Worm (Caenorhabditis elegans) whole organism, midembryonic: ENCODE results near the gene fbxa-69.
"Not testable (repeated sequence)": the region's sequence is repeated elsewhere in the genome, so short reads cannot be mapped to it uniquely, and the experiment has no call there.

Experiments used
- T22C8.4 ChIP-seq: fragments of 200-800 bp; sonication (Bioruptor generic); IDR thresholded peaks from 2 replicates; pipeline ENCODE4 v1.3.6; 2022; ENCODE audit warnings: missing genetic modification characterization, missing compliant biosample characterization
- cog-1 ChIP-seq: sonication (generic microtip); optimal IDR thresholded peaks from 2 replicates; lab custom pipeline; 2016; ENCODE audit warnings: missing genetic modification characterization, missing compliant biosample characterization
- flt-1 ChIP-seq: fragments of 200-800 bp; sonication (Bioruptor generic); IDR thresholded peaks from 2 replicates; pipeline ENCODE4 v1.3.6; 2022; ENCODE audit warnings: missing genetic modification characterization, missing compliant biosample characterization
- klf-2 ChIP-seq: fragments of 200-800 bp; sonication (Bioruptor generic); conservative IDR thresholded peaks from 2 replicates; pipeline ENCODE4 v1.3.6; 2022; ENCODE audit warnings: missing genetic modification reagents, missing genetic modification characterization, missing compliant biosample characterization
- med-1 ChIP-seq: sonication (generic microtip); optimal IDR thresholded peaks from 2 replicates; lab custom pipeline; 2017; ENCODE audit warnings: missing genetic modification characterization, mild to moderate bottlenecking, missing compliant biosample characterization, antibody characterized with exemption, missing genetic modification reagents; ENCODE audit not compliant: insufficient read depth
- ref-1 ChIP-seq: fragments of 200-800 bp; sonication (Bioruptor generic); conservative IDR thresholded peaks from 2 replicates; pipeline ENCODE4 v1.3.6; 2022; ENCODE audit warnings: missing genetic modification reagents, missing genetic modification characterization, missing compliant biosample characterization
- tab-1 ChIP-seq: fragments of 200-800 bp; sonication (Bioruptor generic); IDR thresholded peaks from 2 replicates; pipeline ENCODE4 v1.3.6; 2022; ENCODE audit warnings: missing genetic modification characterization, missing compliant biosample characterization
- ztf-23 ChIP-seq: fragments of 200-800 bp; sonication (Bioruptor generic); IDR thresholded peaks from 2 replicates; pipeline ENCODE4 v1.3.6; 2022; ENCODE audit warnings: missing genetic modification reagents, missing genetic modification characterization, missing compliant biosample characterization
- ztf-29 ChIP-seq: fragments of 200-800 bp; sonication (Bioruptor generic); IDR thresholded peaks from 2 replicates; pipeline ENCODE4 v1.3.6; 2022; ENCODE audit warnings: missing genetic modification reagents, missing genetic modification characterization, missing compliant biosample characterization

Gene fbxa-69

DNA sequence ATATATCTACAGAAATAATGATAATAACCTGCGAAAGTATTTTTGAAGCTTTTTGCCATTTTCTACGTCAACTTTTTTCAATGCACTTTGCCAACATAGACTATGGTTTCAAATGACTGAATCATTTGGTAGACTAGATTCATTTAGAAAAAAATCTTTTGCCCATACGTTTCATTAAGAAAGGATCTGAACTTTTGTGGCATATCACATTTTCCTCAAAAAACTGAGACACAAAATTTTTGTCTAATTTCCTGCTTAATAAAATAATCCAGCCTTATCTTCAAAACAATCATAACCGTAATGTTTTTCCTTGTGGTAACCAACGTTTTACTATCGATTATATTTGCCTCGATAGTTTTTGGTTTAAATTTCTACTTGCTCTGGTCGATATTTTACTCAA, 10.3 kb upstream of the fbxa-69 start, which contains the start of gene srbc-51:
srbc-51 (plus strand) TSS at position 301 of the 400 bp plus-strand sequence.
- TF ChIP-seq cog-1 (tag; lab: Kevin White, UChicago) (no peak), ztf-23 (GFP tag; lab: Robert Waterston, UW) (no peak), klf-2 (GFP tag; lab: Robert Waterston, UW) (no peak), ref-1 (GFP tag; lab: Robert Waterston, UW) (no peak), tab-1 (GFP tag; lab: Robert Waterston, UW) (no peak)

DNA sequence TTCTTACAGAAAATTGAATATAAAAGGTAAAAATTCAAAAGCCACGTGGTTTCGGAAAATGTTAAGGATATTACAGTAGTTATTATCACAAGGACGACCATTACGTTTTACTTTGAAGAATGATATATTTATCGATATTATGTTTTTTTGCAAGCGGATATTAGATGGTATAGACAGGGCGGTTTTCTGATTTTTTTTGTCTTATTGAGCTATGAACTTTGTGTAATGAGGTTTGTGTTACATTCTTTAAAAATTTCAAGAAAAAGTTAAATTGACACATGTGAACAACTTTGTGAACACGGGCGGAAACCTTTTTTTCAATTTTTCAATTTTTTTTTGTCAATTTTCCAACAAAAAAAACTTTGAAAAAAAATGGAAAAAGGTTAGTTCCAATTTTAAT, 9.1 kb upstream of the fbxa-69 start, which contains the start of gene srbc-50:
srbc-50 (minus strand) TSS at position 101 of the 400 bp plus-strand sequence.
- TF ChIP-seq flt-1 (GFP tag; lab: Robert Waterston, UW): no peak
- no peak for TF ChIP-seq cog-1 (tag; lab: Kevin White, UChicago)
- no peak for TF ChIP-seq ref-1 (GFP tag; lab: Robert Waterston, UW)
- no peak for TF ChIP-seq klf-2 (GFP tag; lab: Robert Waterston, UW)

DNA sequence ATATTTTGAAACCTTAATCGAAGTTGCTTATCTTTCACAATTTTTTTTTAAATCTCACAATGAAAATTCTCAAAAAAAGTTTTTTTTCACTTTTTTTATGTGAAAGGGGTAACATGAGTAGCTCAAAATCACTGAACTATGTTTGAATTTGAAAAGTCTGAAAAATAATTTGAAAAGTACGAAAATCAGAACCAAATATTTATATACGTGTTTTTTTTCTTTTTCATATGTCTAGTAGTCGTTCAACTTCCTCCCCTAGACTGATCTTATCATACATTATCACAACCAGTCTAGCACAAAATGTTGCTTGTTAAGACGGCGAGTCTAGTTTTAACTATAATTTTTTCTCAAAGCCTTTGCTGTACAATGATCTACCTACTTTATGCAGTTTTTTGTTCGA, 5.6 kb upstream of the fbxa-69 start, which contains the start of gene srbc-49:
srbc-49 (plus strand) TSS at position 301 of the 400 bp plus-strand sequence.
- TF ChIP-seq tab-1 (GFP tag; lab: Robert Waterston, UW) (no peak), ztf-29 (GFP tag; lab: Robert Waterston, UW) (no peak), med-1 (GFP tag; lab: Kevin White, UChicago) (no peak), cog-1 (tag; lab: Kevin White, UChicago) (no peak), ref-1 (GFP tag; lab: Robert Waterston, UW) (no peak), flt-1 (GFP tag; lab: Robert Waterston, UW) (no peak), T22C8.4 (GFP tag; lab: Robert Waterston, UW) (no peak), ztf-23 (GFP tag; lab: Robert Waterston, UW) (no peak), klf-2 (GFP tag; lab: Robert Waterston, UW) (no peak)

- no peak for TF ChIP-seq med-1 (GFP tag; lab: Kevin White, UChicago)
- TF ChIP-seq flt-1 (GFP tag; lab: Robert Waterston, UW): no peak
- no peak for TF ChIP-seq ztf-29 (GFP tag; lab: Robert Waterston, UW)
These were observed 4.2 kb upstream of the fbxa-69 start, which contains the start of gene srbc-48 for ce11 chrV:15819983-15820382. srbc-48 (plus strand) TSS chrV:15820283.

ce11 chrV:15817746-15818145, 2.0 kb upstream of the fbxa-69 start, which contains the start of gene abf-3:
abf-3 (minus strand) TSS chrV:15817846.
- no peak for TF ChIP-seq klf-2 (GFP tag; lab: Robert Waterston, UW)
- TF ChIP-seq flt-1 (GFP tag; lab: Robert Waterston, UW): no peak
- TF ChIP-seq ztf-23 (GFP tag; lab: Robert Waterston, UW): no peak
- TF ChIP-seq med-1 (GFP tag; lab: Kevin White, UChicago): no peak
- no peak for TF ChIP-seq T22C8.4 (GFP tag; lab: Robert Waterston, UW)
- TF ChIP-seq tab-1 (GFP tag; lab: Robert Waterston, UW): no peak
- TF ChIP-seq ztf-29 (GFP tag; lab: Robert Waterston, UW): no peak
- no peak for TF ChIP-seq cog-1 (tag; lab: Kevin White, UChicago)
- no peak for TF ChIP-seq ref-1 (GFP tag; lab: Robert Waterston, UW)

- TF ChIP-seq cog-1 (tag; lab: Kevin White, UChicago); flt-1 (GFP tag; lab: Robert Waterston, UW); ztf-29 (GFP tag; lab: Robert Waterston, UW): not testable (repeated sequence)
These were observed 3.8 kb downstream of the fbxa-69 start, which contains the start of gene nhr-282 for ce11 chrV:15811982-15812381. nhr-282 (plus strand) TSS chrV:15812282.

DNA sequence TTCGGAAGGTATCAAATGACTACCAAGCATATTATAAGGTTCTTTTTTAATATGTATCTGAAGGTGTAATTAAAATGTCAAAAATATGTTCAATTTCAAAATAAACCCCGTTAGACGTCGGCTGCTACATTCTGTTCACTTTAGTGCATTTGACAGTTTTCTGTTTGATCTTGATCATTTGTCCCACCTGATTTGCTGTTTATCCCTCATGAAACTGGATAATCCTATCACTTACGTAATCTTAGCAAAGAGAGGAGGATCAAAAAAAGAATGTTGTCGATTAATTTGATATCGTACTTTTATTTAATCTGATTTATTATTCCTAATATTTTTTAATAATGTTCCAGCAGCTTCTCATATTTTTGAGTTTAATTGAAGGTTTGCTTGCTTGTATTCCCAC, 5.3 kb downstream of the fbxa-69 start, which contains the start of gene F54B8.1:
F54B8.1 (plus strand) TSS at position 301 of the 400 bp plus-strand sequence.
- no peak for TF ChIP-seq ztf-23 (GFP tag; lab: Robert Waterston, UW)
- no peak for TF ChIP-seq flt-1 (GFP tag; lab: Robert Waterston, UW)
- TF ChIP-seq tab-1 (GFP tag; lab: Robert Waterston, UW): no peak
- no peak for TF ChIP-seq cog-1 (tag; lab: Kevin White, UChicago)
- no peak for TF ChIP-seq med-1 (GFP tag; lab: Kevin White, UChicago)
- no peak for TF ChIP-seq klf-2 (GFP tag; lab: Robert Waterston, UW)
- TF ChIP-seq ref-1 (GFP tag; lab: Robert Waterston, UW): no peak
- TF ChIP-seq T22C8.4 (GFP tag; lab: Robert Waterston, UW): no peak
- TF ChIP-seq ztf-29 (GFP tag; lab: Robert Waterston, UW): no peak

- TF ChIP-seq med-1 (GFP tag; lab: Kevin White, UChicago) (no peak), tab-1 (GFP tag; lab: Robert Waterston, UW) (no peak), flt-1 (GFP tag; lab: Robert Waterston, UW) (no peak), ref-1 (GFP tag; lab: Robert Waterston, UW) (no peak), klf-2 (GFP tag; lab: Robert Waterston, UW) (no peak), ztf-23 (GFP tag; lab: Robert Waterston, UW) (no peak), cog-1 (tag; lab: Kevin White, UChicago) (no peak), ztf-29 (GFP tag; lab: Robert Waterston, UW) (no peak), T22C8.4 (GFP tag; lab: Robert Waterston, UW) (no peak)
These were observed 6.2 kb downstream of the fbxa-69 start, which contains the start of gene srsx-36 for ce11 chrV:15809543-15809942. srsx-36 (minus strand) TSS chrV:15809643.

DNA sequence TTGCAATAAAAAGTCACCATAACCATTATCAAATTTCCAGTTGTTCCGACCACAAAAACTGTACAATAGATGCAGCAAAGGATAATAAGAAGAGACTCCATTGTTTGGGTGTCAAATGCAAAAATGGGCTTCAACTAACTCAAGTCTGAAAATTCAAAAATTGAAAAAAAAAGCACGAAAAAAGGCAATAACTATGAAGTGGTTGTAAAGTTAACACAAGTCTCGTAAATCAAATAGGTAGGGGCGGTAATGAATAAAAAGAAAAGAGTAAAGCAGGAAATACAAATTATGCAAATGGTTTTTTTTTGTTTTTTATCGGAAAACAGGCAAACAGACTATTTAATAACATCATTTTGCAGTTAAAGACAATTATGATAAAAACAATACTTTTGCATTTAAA, 8.4 kb downstream of the fbxa-69 start, which contains the start of gene srsx-38:
srsx-38 (minus strand) TSS at position 101 of the 400 bp plus-strand sequence.
- TF ChIP-seq tab-1 (GFP tag; lab: Robert Waterston, UW); med-1 (GFP tag; lab: Kevin White, UChicago); cog-1 (tag; lab: Kevin White, UChicago): not testable (repeated sequence)
